Fruit fly (Drosophila melanogaster): ENCODE data around the gene CG8673.

Gene CG8673

dm6 chr2L:8084349-8085203, 39.6 kb upstream of the CG8673 start (continued):
- TF ChIP-seq CG7368 (GFP tag; optimal IDR thresholded peaks at IDR 0.05) (peak; percentile 32), esn (GFP tag; optimal IDR thresholded peaks at IDR 0.05) (no peak), fd85E (GFP tag; optimal IDR thresholded peaks at IDR 0.05) (no peak), svp (GFP tag) (peak; percentile 32), fd59A (GFP tag; optimal IDR thresholded peaks at IDR 0.05) (peak; percentile 6), CG3919 (GFP tag; optimal IDR thresholded peaks at IDR 0.05) (no peak), CG31627 (GFP tag; optimal IDR thresholded peaks at IDR 0.05) (peak; percentile 2)

dm6 chr2L:8085466-8086164, 38.5 kb upstream of the CG8673 start:
- no peak for TF ChIP-seq Ets21C (GFP tag; optimal IDR thresholded peaks at IDR 0.05)
- TF ChIP-seq svp (GFP tag): peak; percentile 36

DNA sequence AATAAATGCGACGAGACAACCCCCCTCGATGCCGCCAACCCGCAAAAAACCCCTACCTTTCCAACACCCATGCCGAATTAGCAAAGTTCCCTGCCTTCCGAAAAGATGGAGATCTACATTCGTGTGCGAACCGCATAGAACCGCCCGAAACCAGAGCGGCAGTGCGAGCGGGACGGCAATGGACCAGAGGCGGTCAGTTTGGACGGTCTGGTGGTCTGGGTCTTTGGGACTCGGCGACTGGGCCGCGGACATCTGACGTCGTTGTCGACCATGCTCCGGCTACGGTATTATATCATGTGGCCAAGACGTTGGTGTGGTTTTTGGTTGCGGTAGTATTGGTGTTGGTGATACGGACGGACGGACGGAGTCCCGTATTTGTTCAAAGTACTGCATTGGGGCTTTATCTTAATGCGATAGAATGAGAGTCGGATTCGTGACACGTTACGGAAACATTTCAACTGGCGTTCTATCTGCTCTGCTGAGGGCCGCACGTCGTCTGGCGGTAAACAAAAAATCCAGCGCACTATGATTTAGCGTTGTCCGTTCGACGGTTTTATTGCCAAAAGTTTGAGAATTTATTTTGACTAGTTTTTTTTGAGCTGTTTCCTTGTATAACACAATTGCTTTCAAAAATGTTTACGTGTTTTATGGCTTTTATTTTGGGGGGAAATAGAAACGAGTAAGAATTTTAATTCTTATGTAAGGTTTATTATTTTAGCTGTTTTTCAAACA, 37.2 kb upstream of the CG8673 start:
- TF ChIP-seq CG8632 (GFP tag; optimal IDR thresholded peaks at IDR 0.05) (no peak), CG6792 (GFP tag; optimal IDR thresholded peaks at IDR 0.05) (no peak), Hr4 (GFP tag; optimal IDR thresholded peaks at IDR 0.05) (peak; percentile 33), fkh (GFP tag; optimal IDR thresholded peaks at IDR 0.05) (peak; percentile 61), achi (GFP tag; optimal IDR thresholded peaks at IDR 0.05) (no peak), vri (GFP tag; optimal IDR thresholded peaks at IDR 0.05) (peak; percentile 65), esn (GFP tag; optimal IDR thresholded peaks at IDR 0.05) (no peak), CG32006 (GFP tag; optimal IDR thresholded peaks at IDR 0.05) (peak; percentile 50)

- TF ChIP-seq CG1621 (tag; optimal IDR thresholded peaks at IDR 0.05): no peak
- no peak for TF ChIP-seq fd59A (GFP tag; optimal IDR thresholded peaks at IDR 0.05)
- TF ChIP-seq CG7368 (GFP tag; optimal IDR thresholded peaks at IDR 0.05): no peak
- TF ChIP-seq Met (GFP tag; optimal IDR thresholded peaks at IDR 0.05): no peak
- no peak for TF ChIP-seq CG6808 (GFP tag; optimal IDR thresholded peaks at IDR 0.05)
- no peak for TF ChIP-seq Ets21C (GFP tag; optimal IDR thresholded peaks at IDR 0.05)
- TF ChIP-seq eg (GFP tag; IDR thresholded peaks at IDR 0.05): no peak
- TF ChIP-seq acj6 (GFP tag; optimal IDR thresholded peaks at IDR 0.05): no peak
- TF ChIP-seq CG6792 (GFP tag; optimal IDR thresholded peaks at IDR 0.05): no peak
- no peak for TF ChIP-seq CG6854 (GFP tag; optimal IDR thresholded peaks at IDR 0.05)
- no peak for TF ChIP-seq CG11294 (GFP tag; IDR thresholded peaks at IDR 0.05)
- TF ChIP-seq spab (GFP tag; optimal IDR thresholded peaks at IDR 0.05): no peak
- TF ChIP-seq Gug (GFP tag; IDR thresholded peaks at IDR 0.05): no peak
- no peak for TF ChIP-seq Smox (GFP tag; optimal IDR thresholded peaks at IDR 0.05)
- TF ChIP-seq dac (GFP tag; optimal IDR thresholded peaks at IDR 0.05): no peak
- TF ChIP-seq CG6276 (GFP tag; optimal IDR thresholded peaks at IDR 0.05): no peak
- TF ChIP-seq CG15336 (GFP tag; IDR thresholded peaks at IDR 0.05): no peak
Measured at dm6 chr2L:8087468-8087789, 36.7 kb upstream of the CG8673 start.

DNA sequence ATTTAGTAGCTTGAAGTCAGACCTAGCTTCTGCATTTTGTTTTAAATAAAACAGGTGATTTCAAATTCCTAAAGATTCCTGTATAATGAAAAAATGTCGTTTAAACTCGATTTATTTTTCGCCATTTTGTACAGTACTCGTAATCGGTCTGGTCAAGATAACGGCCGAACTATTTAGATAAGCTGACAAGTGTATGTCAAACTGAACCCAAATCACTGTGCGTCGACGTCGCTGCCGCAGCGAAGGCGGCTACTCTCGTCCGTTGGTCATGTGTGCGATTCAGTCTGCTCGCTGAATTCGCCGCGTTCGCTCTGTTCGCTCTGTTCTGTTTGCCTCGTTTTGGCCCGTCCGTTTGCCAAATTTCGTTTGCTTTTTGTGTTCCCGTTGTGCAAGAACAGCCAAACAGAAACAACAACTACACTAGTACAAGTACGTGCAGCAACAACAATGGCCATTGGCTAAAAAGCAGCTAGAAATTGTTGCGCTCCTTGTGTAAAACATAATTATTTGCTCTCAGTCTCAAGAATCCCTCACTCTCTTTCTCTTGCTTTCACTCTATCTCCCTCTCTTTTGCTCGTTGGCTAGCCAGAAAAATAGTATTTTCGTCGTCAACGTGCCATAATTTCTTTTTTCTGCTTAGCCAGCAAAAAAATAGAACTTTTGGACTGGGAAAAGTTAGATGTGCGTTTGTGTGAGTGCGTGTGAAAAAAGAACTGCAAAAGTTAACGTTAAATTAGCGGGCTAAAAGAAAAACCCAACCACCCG, 35.9 kb upstream of the CG8673 start:
- TF ChIP-seq CG10631 (GFP tag; optimal IDR thresholded peaks at IDR 0.05) (no peak), spab (GFP tag; optimal IDR thresholded peaks at IDR 0.05) (no peak), fd59A (GFP tag; optimal IDR thresholded peaks at IDR 0.05) (no peak), lz (GFP tag; optimal IDR thresholded peaks at IDR 0.05) (peak; percentile 20), Eip75B (GFP tag; optimal IDR thresholded peaks at IDR 0.05) (peak; percentile 38), Sox14 (GFP tag; optimal IDR thresholded peaks at IDR 0.05) (peak; percentile 1), CG9139 (GFP tag; optimal IDR thresholded peaks at IDR 0.05) (no peak), CG8119 (GFP tag; IDR thresholded peaks at IDR 0.05) (no peak; the same call in 2 of the 3 replicates), fkh (GFP tag; optimal IDR thresholded peaks at IDR 0.05) (peak; percentile 11), CG6163 (GFP tag; IDR thresholded peaks at IDR 0.05) (peak; percentile 55; the same call in 2 of the 3 replicates), Ets21C (GFP tag; optimal IDR thresholded peaks at IDR 0.05) (no peak), dac (GFP tag; optimal IDR thresholded peaks at IDR 0.05) (no peak), topi (GFP tag; optimal IDR thresholded peaks at IDR 0.05) (peak; percentile 29), esn (GFP tag; optimal IDR thresholded peaks at IDR 0.05) (peak; percentile 55), Met (GFP tag; optimal IDR thresholded peaks at IDR 0.05) (peak; percentile 13), Ets96B (tag; optimal IDR thresholded peaks at IDR 0.05) (no peak), CG8632 (GFP tag; optimal IDR thresholded peaks at IDR 0.05) (peak; percentile 17), CG1621 (tag; optimal IDR thresholded peaks at IDR 0.05) (no peak), OdsH (GFP tag; optimal IDR thresholded peaks at IDR 0.05) (peak; percentile 15)

Data from whole organism, prepupa.